Fruit fly (Drosophila melanogaster) whole organism: ENCODE data around the gene CG33966.
"Not testable (repeated sequence)": the region's sequence is repeated elsewhere in the genome, so short reads cannot be mapped to it uniquely, and the experiment has no call there.

Source experiments
- CG8478 ChIP-seq: fragments of >200 bp; optimal IDR thresholded peaks from 2 replicates; lab custom pipeline; 2018; ENCODE audit warnings: inconsistent platforms
- Dll ChIP-seq: fragments of >200 bp; optimal IDR thresholded peaks from 2 replicates; lab custom pipeline; 2017
- EcR ChIP-seq, 2 experiments: fragments of >200 bp; optimal IDR thresholded peaks; 2 replicates each; lab custom pipeline; 2017; ENCODE audit warnings: missing biosample characterization in 2 of 2, missing genetic modification characterization in 2 of 2, missing genetic modification reagents in 2 of 2
- pan ChIP-seq: fragments of >200 bp; optimal IDR thresholded peaks from 2 replicates; lab custom pipeline; 2017
- psq ChIP-seq: fragments of >200 bp; optimal IDR thresholded peaks from 2 replicates; lab custom pipeline; 2017
- usp ChIP-seq: fragments of >200 bp; optimal IDR thresholded peaks from 2 replicates; lab custom pipeline; 2017; ENCODE audit warnings: missing biosample characterization, missing genetic modification characterization, mixed read lengths

Gene CG33966

dm6 chr3L:1245810-1246209 lies 11.9 kb downstream of the CG33966 start, which contains the start of gene Klp61F:
Gene Klp61F (minus strand): TSS chr3L:1245910.
- not testable (repeated sequence) for TF ChIP-seq pan; usp (GFP tag; lab: Kevin White, UChicago); CG8478 (lab: Kevin White, UChicago)

dm6 chr3L:1246823-1247222 lies 12.9 kb downstream of the CG33966 start, which contains the start of gene CG32318:
Gene CG32318 (minus strand): TSS chr3L:1246923.
- TF ChIP-seq psq (lab: Kevin White, UChicago); CG8478 (lab: Kevin White, UChicago); pan: not testable (repeated sequence)

- TF ChIP-seq Dll (lab: Kevin White, UChicago) (no peak), CG8478 (lab: Kevin White, UChicago) (no peak), pan (no peak), psq (lab: Kevin White, UChicago) (no peak)
Observed at dm6 chr3L:1247627-1248295, 13.8 kb downstream of the CG33966 start, which contains the start of the genes Psf1 and Sac1. Gene Psf1 (minus strand): TSS chr3L:1247677. Gene Sac1 (plus strand): TSS chr3L:1247817.

- TF ChIP-seq usp (GFP tag; lab: Kevin White, UChicago) (no peak), Dll (lab: Kevin White, UChicago) (no peak), CG8478 (lab: Kevin White, UChicago) (no peak), pan (no peak), psq (lab: Kevin White, UChicago) (no peak), EcR (GFP tag; optimal IDR thresholded peaks at IDR 0.05; lab: Kevin White, UChicago) (no peak)
Observed at dm6 chr3L:1250396-1250795, 16.5 kb downstream of the CG33966 start, which contains the start of gene Bfc. Gene Bfc (plus strand): TSS chr3L:1250696.

dm6 chr3L:1251712-1252111 lies 17.8 kb downstream of the CG33966 start, which contains the start of the genes CG9130 and CG9133:
Gene CG9130 (plus strand): TSS chr3L:1252012.
Gene CG9133 (plus strand): TSS chr3L:1252012.
- TF ChIP-seq Dll (lab: Kevin White, UChicago) (no peak), EcR (GFP tag; optimal IDR thresholded peaks at IDR 0.05; lab: Kevin White, UChicago) (no peak), usp (GFP tag; lab: Kevin White, UChicago) (no peak), CG8478 (lab: Kevin White, UChicago) (no peak), pan (no peak), psq (lab: Kevin White, UChicago) (no peak)

dm6 chr3L:1256061-1256780 lies 22.3 kb downstream of the CG33966 start, which contains the start of gene tfc:
Gene tfc (plus strand): TSS chr3L:1256449.
- TF ChIP-seq pan (no peak), psq (lab: Kevin White, UChicago) (no peak), EcR (GFP tag; optimal IDR thresholded peaks at IDR 0.05; lab: Kevin White, UChicago) (no peak), CG8478 (lab: Kevin White, UChicago) (no peak), usp (GFP tag; lab: Kevin White, UChicago) (no peak), Dll (lab: Kevin White, UChicago) (no peak)

- no peak for TF ChIP-seq EcR (GFP tag; optimal IDR thresholded peaks at IDR 0.05; lab: Kevin White, UChicago)
- TF ChIP-seq usp (GFP tag; lab: Kevin White, UChicago): no peak
- no peak for TF ChIP-seq Dll (lab: Kevin White, UChicago)
- no peak for TF ChIP-seq CG8478 (lab: Kevin White, UChicago)
Observed at dm6 chr3L:1258547-1258946, 24.6 kb downstream of the CG33966 start.

dm6 chr3L:1264998-1265397 lies 31.1 kb downstream of the CG33966 start:
- peak; percentile 57 for TF ChIP-seq pan
- TF ChIP-seq CG8478 (lab: Kevin White, UChicago): no peak

dm6 chr3L:1265423-1266002 lies 31.6 kb downstream of the CG33966 start:
- no peak for TF ChIP-seq CG8478 (lab: Kevin White, UChicago)

dm6 chr3L:1269013-1269412 lies 35.1 kb downstream of the CG33966 start:
- no peak for TF ChIP-seq CG8478 (lab: Kevin White, UChicago)

dm6 chr3L:1275767-1276166 lies 41.8 kb downstream of the CG33966 start, which contains the start of gene CG32333:
Gene CG32333 (plus strand): TSS chr3L:1275956.
- TF ChIP-seq EcR (GFP tag; optimal IDR thresholded peaks at IDR 0.05; lab: Kevin White, UChicago) (no peak), CG8478 (lab: Kevin White, UChicago) (no peak), pan (no peak), psq (lab: Kevin White, UChicago) (no peak), usp (GFP tag; lab: Kevin White, UChicago) (no peak), Dll (lab: Kevin White, UChicago) (no peak)

- no peak for TF ChIP-seq psq (lab: Kevin White, UChicago)
- no peak for TF ChIP-seq EcR (GFP tag; optimal IDR thresholded peaks at IDR 0.05; lab: Kevin White, UChicago)
- no peak for TF ChIP-seq usp (GFP tag; lab: Kevin White, UChicago)
- no peak for TF ChIP-seq pan
- no peak for TF ChIP-seq Dll (lab: Kevin White, UChicago)
- no peak for TF ChIP-seq CG8478 (lab: Kevin White, UChicago)
Observed at dm6 chr3L:1277937-1278336, 44.0 kb downstream of the CG33966 start.
